Worm (Caenorhabditis elegans) whole organism, L3 larva: Measurements from ENCODE around the gene C10G8.8.

ENCODE experiments used
- ama-1 ChIP-seq: fragments of 150-350 bp; optimal IDR thresholded peaks from 2 replicates; lab custom pipeline; 2018
- ceh-16 ChIP-seq: sonication (generic microtip); optimal IDR thresholded peaks from 2 replicates; lab custom pipeline; 2017; ENCODE audit warnings: missing biosample characterization, missing genetic modification characterization
- egl-27 ChIP-seq: sonication (generic microtip); optimal IDR thresholded peaks from 4 replicates; lab custom pipeline; 2017; ENCODE audit warnings: missing biosample characterization, missing genetic modification reagents, missing genetic modification characterization
- elt-3 ChIP-seq, 3 experiments: fragments of 150-350 bp in 1 of 3; sonication (generic microtip) in 2 of 3; optimal IDR thresholded peaks; 2 replicates in 2 of 3; 4 replicates in 1 of 3; lab custom pipeline; 2014 to 2017; ENCODE audit warnings: missing biosample characterization in 3 of 3, missing genetic modification characterization in 3 of 3
- fos-1 ChIP-seq: fragments of 150-350 bp; optimal IDR thresholded peaks from 2 replicates; lab custom pipeline; 2014; ENCODE audit warnings: missing biosample characterization, missing genetic modification characterization
- lin-15B ChIP-seq: fragments of 150-350 bp; optimal IDR thresholded peaks from 2 replicates; lab custom pipeline; 2014; ENCODE audit warnings: missing biosample characterization, missing genetic modification characterization
- mml-1 ChIP-seq: fragments of 150-350 bp; sonication (generic microtip); optimal IDR thresholded peaks from 3 replicates; lab custom pipeline; 2014; ENCODE audit warnings: missing biosample characterization, missing genetic modification characterization
- sea-2 ChIP-seq: fragments of 150-350 bp; sonication (generic microtip); optimal IDR thresholded peaks from 4 replicates; lab custom pipeline; 2014; ENCODE audit warnings: missing biosample characterization, missing genetic modification reagents, missing genetic modification characterization
- skn-1 ChIP-seq: fragments of 150-350 bp; optimal IDR thresholded peaks from 2 replicates; lab custom pipeline; 2014; ENCODE audit warnings: missing biosample characterization, missing genetic modification characterization
- snpc-4 ChIP-seq: fragments of 150-350 bp; optimal IDR thresholded peaks from 2 replicates; lab custom pipeline; 2014; ENCODE audit warnings: missing biosample characterization, missing genetic modification characterization
- unc-39 ChIP-seq: sonication (generic microtip); optimal IDR thresholded peaks from 4 replicates; lab custom pipeline; 2017; ENCODE audit warnings: missing biosample characterization, missing genetic modification characterization
- ztf-11 ChIP-seq: fragments of 150-350 bp; optimal IDR thresholded peaks from 2 replicates; lab custom pipeline; 2014; ENCODE audit warnings: missing biosample characterization, missing genetic modification characterization
- ztf-4 ChIP-seq: fragments of 150-350 bp; optimal IDR thresholded peaks from 2 replicates; lab custom pipeline; 2014; ENCODE audit warnings: missing biosample characterization, missing genetic modification characterization

DNA sequence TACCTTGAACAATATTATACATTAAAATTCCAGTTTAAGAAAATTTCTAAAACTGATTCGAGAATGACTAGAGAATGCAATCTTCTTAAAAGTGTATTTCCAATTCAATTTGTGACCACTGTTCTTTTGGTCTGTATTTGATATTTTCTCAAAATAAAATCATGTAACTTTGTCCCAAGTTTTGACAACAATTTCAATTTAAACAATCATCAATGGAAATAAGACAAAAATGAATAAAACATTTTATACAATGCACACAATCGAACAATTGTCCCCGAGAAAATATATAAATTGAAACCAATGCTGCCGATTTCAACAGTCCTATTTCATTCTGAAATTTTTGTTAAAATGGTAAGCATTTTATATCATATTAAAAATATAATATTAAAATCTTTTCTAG, 16.6 kb downstream of the C10G8.8 start, which contains the start of gene C10G8.4:
- TF ChIP-seq ztf-4 (tag; lab: Kevin White, UChicago) (no peak), egl-27 (no peak), sea-2 (no peak), ama-1 (lab: Kevin White, UChicago) (no peak), lin-15B (tag; lab: Kevin White, UChicago) (no peak), skn-1 (tag; lab: Kevin White, UChicago) (no peak), elt-3 (tag; optimal IDR thresholded peaks at IDR 0.05; lab: Kevin White, UChicago) (no peak), mml-1 (tag; lab: Kevin White, UChicago) (no peak), snpc-4 (no peak), unc-39 (tag; lab: Kevin White, UChicago) (no peak), ztf-11 (tag; lab: Kevin White, UChicago) (no peak), fos-1 (tag; lab: Kevin White, UChicago) (no peak), ceh-16 (tag; lab: Kevin White, UChicago) (no peak)
